Worm (Caenorhabditis elegans) whole organism, L4/young adult: ENCODE measurements around the gene F31E8.5.

Experiments used
- W03F9.2 ChIP-seq: fragments of 150-350 bp; optimal IDR thresholded peaks from 2 replicates; lab custom pipeline; 2014; ENCODE audit warnings: missing biosample characterization, missing genetic modification characterization
- dao-5 ChIP-seq: sonication (generic microtip); optimal IDR thresholded peaks from 2 replicates; lab custom pipeline; 2016; ENCODE audit warnings: missing genotype, missing genetic modification characterization, moderate library complexity, missing compliant biosample characterization
- him-1 ChIP-seq: sonication (generic microtip); optimal IDR thresholded peaks from 2 replicates; lab custom pipeline; 2016; ENCODE audit warnings: missing genotype, missing genetic modification reagents, missing genetic modification characterization, missing compliant biosample characterization

- no peak for TF ChIP-seq him-1 (tag; lab: Kevin White, UChicago)
- no peak for TF ChIP-seq W03F9.2 (tag; lab: Kevin White, UChicago)
- TF ChIP-seq dao-5 = no peak
Observed at ce11 chrII:6849308-6849707, 42.2 kb upstream of the F31E8.5 start.
